Worm (Caenorhabditis elegans) whole organism, young adult: Measurements from ENCODE around the gene dct-12.

Experiments used
- attf-5 ChIP-seq: fragments of 200-800 bp; sonication (Bioruptor generic); optimal IDR thresholded peaks from 2 replicates; lab custom pipeline; 2018; ENCODE audit warnings: mild to moderate bottlenecking, missing genetic modification characterization, missing compliant biosample characterization
- bed-1 ChIP-seq: fragments of 200-800 bp; sonication (Bioruptor generic); IDR thresholded peaks from 2 replicates; pipeline ENCODE4 v1.3.6; 2022; ENCODE audit warnings: missing genetic modification reagents, missing genetic modification characterization, missing compliant biosample characterization
- die-1 ChIP-seq: sonication (generic microtip); optimal IDR thresholded peaks from 2 replicates; lab custom pipeline; 2016; ENCODE audit warnings: missing genotype, mild to moderate bottlenecking, missing genetic modification characterization, missing compliant biosample characterization
- dpl-1 ChIP-seq: fragments of 150-350 bp; optimal IDR thresholded peaks from 2 replicates; lab custom pipeline; 2014; ENCODE audit warnings: missing biosample characterization, missing genetic modification reagents, missing genetic modification characterization
- ets-4 ChIP-seq: fragments of 200-800 bp; sonication (Bioruptor generic); optimal IDR thresholded peaks from 2 replicates; lab custom pipeline; 2018; ENCODE audit warnings: mild to moderate bottlenecking, missing genetic modification characterization, missing compliant biosample characterization
- madf-6 ChIP-seq: fragments of 200-800 bp; sonication (Bioruptor generic); IDR thresholded peaks from 2 replicates; pipeline ENCODE4 v1.3.6; 2022; ENCODE audit warnings: missing genetic modification reagents, missing genetic modification characterization, missing compliant biosample characterization
- madf-8 ChIP-seq: fragments of 200-800 bp; sonication (Bioruptor generic); conservative IDR thresholded peaks from 2 replicates; pipeline ENCODE4 v1.3.6; 2022; ENCODE audit warnings: missing genetic modification reagents, missing genetic modification characterization, missing compliant biosample characterization
- pha-4 ChIP-seq: fragments of 150-350 bp; sonication (generic microtip); optimal IDR thresholded peaks from 2 replicates; lab custom pipeline; 2014; ENCODE audit warnings: missing biosample characterization, missing genetic modification reagents, missing genetic modification characterization
- sea-2 ChIP-seq: fragments of 200-800 bp; sonication (Bioruptor generic); IDR thresholded peaks from 2 replicates; pipeline ENCODE4 v1.3.6; 2022; ENCODE audit warnings: missing genetic modification characterization, missing compliant biosample characterization
- unc-62 ChIP-seq: fragments of 150-350 bp; optimal IDR thresholded peaks from 2 replicates; lab custom pipeline; 2014; ENCODE audit warnings: missing biosample characterization, missing genetic modification reagents, missing genetic modification characterization

DNA sequence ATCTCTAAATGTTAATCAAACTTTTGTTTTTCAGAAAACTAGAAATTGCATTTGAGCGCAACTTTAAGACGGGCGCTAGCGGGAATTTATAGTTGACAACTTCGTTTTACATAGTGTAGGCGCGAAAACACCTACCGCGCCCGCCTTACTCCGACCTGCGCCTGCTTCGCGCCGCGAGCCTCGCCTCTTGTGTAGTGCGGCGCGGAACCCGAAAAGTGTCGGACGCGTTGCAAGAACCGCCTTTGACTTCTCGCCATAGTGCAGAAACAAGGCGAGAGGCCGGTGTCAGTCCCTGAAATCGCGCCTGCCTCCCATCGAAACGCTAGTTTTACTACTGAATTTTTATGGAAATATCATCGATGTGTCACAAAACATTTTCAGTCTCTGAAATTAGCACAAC lies 46.4 kb downstream of the dct-12 start:
- TF ChIP-seq madf-6 (GFP tag; lab: Robert Waterston, UW) = no peak
- TF ChIP-seq dpl-1 (GFP tag; lab: Kevin White, UChicago) = no peak
- no peak for TF ChIP-seq attf-5 (GFP tag; lab: Kevin White, UChicago)
- TF ChIP-seq bed-1 (GFP tag; lab: Robert Waterston, UW) = no peak
- TF ChIP-seq sea-2 (GFP tag; lab: Robert Waterston, UW) = no peak
- TF ChIP-seq die-1 = no peak
- TF ChIP-seq ets-4 (GFP tag; lab: Kevin White, UChicago) = no peak
- TF ChIP-seq pha-4 (tag; lab: Kevin White, UChicago) = no peak
- TF ChIP-seq madf-8 (GFP tag; lab: Robert Waterston, UW) = no peak
- no peak for TF ChIP-seq unc-62 (GFP tag; lab: Kevin White, UChicago)
